Fruit fly (Drosophila melanogaster) whole organism, embryonic: Measurements from ENCODE around the gene Alp5.

Source experiments
- Aef1 ChIP-seq: fragments of 200-800 bp; sonication (Bioruptor generic); IDR thresholded peaks from 3 replicates; pipeline ENCODE4 v1.3.6; 2022; ENCODE audit warnings: missing biosample characterization, missing genetic modification characterization
- B-H2 ChIP-seq: fragments of 200-800 bp; sonication (Bioruptor generic); optimal IDR thresholded peaks from 2 replicates; lab custom pipeline; 2018; ENCODE audit warnings: missing biosample characterization, mild to moderate bottlenecking, missing genetic modification characterization
- Bgb ChIP-seq: fragments of 200-800 bp; sonication (Bioruptor generic); IDR thresholded peaks from 2 replicates; pipeline ENCODE4 v1.3.6; 2022; ENCODE audit warnings: missing biosample characterization, missing genetic modification characterization; ENCODE audit not compliant: partially characterized antibody
- C15 ChIP-seq: fragments of 200-800 bp; sonication (Bioruptor generic); IDR thresholded peaks from 3 replicates; pipeline ENCODE4 v1.3.6; 2022; ENCODE audit warnings: missing biosample characterization, missing genetic modification characterization
- CG10274 ChIP-seq: fragments of 200-800 bp; sonication (Bioruptor generic); optimal IDR thresholded peaks from 3 replicates; lab custom pipeline; 2017; ENCODE audit warnings: missing biosample characterization, mild to moderate bottlenecking, missing genetic modification characterization
- CG12744 ChIP-seq: fragments of 200-800 bp; sonication (Bioruptor generic); optimal IDR thresholded peaks from 2 replicates; lab custom pipeline; 2016; ENCODE audit warnings: missing biosample characterization, missing genetic modification characterization
- CG14710 ChIP-seq: fragments of 200-800 bp; sonication (Bioruptor generic); optimal IDR thresholded peaks from 3 replicates; lab custom pipeline; 2019; ENCODE audit warnings: missing biosample characterization, mild to moderate bottlenecking, missing genetic modification characterization, moderate library complexity
- CG1529 ChIP-seq: fragments of 200-800 bp; sonication (Bioruptor generic); optimal IDR thresholded peaks from 3 replicates; lab custom pipeline; 2018; ENCODE audit warnings: missing biosample characterization, missing genetic modification characterization
- CG16779 ChIP-seq: fragments of 200-800 bp; sonication (Bioruptor generic); IDR thresholded peaks from 2 replicates; pipeline ENCODE4 v1.3.6; 2022; ENCODE audit warnings: missing biosample characterization, missing genetic modification characterization
- CG17328 ChIP-seq: fragments of 200-800 bp; sonication (Bioruptor generic); IDR thresholded peaks from 2 replicates; pipeline ENCODE4 v1.3.6; 2022; ENCODE audit warnings: missing biosample characterization, missing genetic modification characterization
- CG17568 ChIP-seq: fragments of 200-800 bp; sonication (Bioruptor generic); optimal IDR thresholded peaks from 2 replicates; lab custom pipeline; 2018; ENCODE audit warnings: missing biosample characterization, mild to moderate bottlenecking, missing genetic modification characterization, moderate library complexity
- CG1832 ChIP-seq: fragments of 200-800 bp; sonication (Bioruptor generic); optimal IDR thresholded peaks from 2 replicates; lab custom pipeline; 2017; ENCODE audit warnings: missing biosample characterization, mild to moderate bottlenecking, missing genetic modification characterization, inconsistent platforms
- CG3163 ChIP-seq: fragments of 200-800 bp; sonication (Bioruptor generic); optimal IDR thresholded peaks from 3 replicates; lab custom pipeline; 2016; ENCODE audit warnings: missing biosample characterization, missing genetic modification characterization
- CG32532 ChIP-seq: fragments of 200-800 bp; sonication (Bioruptor generic); IDR thresholded peaks from 2 replicates; pipeline ENCODE4 v1.3.6; 2022; ENCODE audit warnings: missing biosample characterization, missing genetic modification characterization
- CG32767 ChIP-seq: fragments of 200-800 bp; sonication (Bioruptor generic); IDR thresholded peaks from 2 replicates; pipeline ENCODE4 v1.3.6; 2022; ENCODE audit warnings: missing biosample characterization, missing genetic modification characterization
- CG3281 ChIP-seq: fragments of 200-800 bp; sonication (Bioruptor generic); optimal IDR thresholded peaks from 3 replicates; lab custom pipeline; 2017; ENCODE audit warnings: missing biosample characterization, mild to moderate bottlenecking, missing genetic modification characterization
- CG7556 ChIP-seq: fragments of 200-800 bp; sonication (Bioruptor generic); optimal IDR thresholded peaks from 2 replicates; lab custom pipeline; 2017; ENCODE audit warnings: missing biosample characterization, mild to moderate bottlenecking, missing genetic modification characterization
- CG7928 ChIP-seq: fragments of 200-800 bp; sonication (Bioruptor generic); optimal IDR thresholded peaks from 2 replicates; lab custom pipeline; 2017; ENCODE audit warnings: missing biosample characterization, mild to moderate bottlenecking, missing genetic modification characterization
- CG8388 ChIP-seq: fragments of 200-800 bp; sonication (Bioruptor generic); optimal IDR thresholded peaks from 2 replicates; lab custom pipeline; 2019; ENCODE audit warnings: missing biosample characterization, mild to moderate bottlenecking, missing genetic modification characterization, moderate library complexity
- Dll ChIP-seq: fragments of 200-800 bp; sonication (Bioruptor generic); IDR thresholded peaks from 4 replicates; pipeline ENCODE4 v1.3.6; 2022; ENCODE audit warnings: missing biosample characterization, missing genetic modification characterization; ENCODE audit not compliant: partially characterized antibody
- Fer2 ChIP-seq: fragments of 200-800 bp; sonication (Bioruptor generic); optimal IDR thresholded peaks from 2 replicates; lab custom pipeline; 2018; ENCODE audit warnings: missing biosample characterization, mild to moderate bottlenecking, missing genetic modification characterization, moderate library complexity
- H2.0 ChIP-seq: fragments of 200-800 bp; sonication (Bioruptor generic); IDR thresholded peaks from 2 replicates; pipeline ENCODE4 v1.3.6; 2022; ENCODE audit warnings: missing biosample characterization, missing genetic modification characterization
- Hr39 ChIP-seq: fragments of >200 bp; optimal IDR thresholded peaks from 2 replicates; lab custom pipeline; 2017
- Kr ChIP-seq: fragments of 200-800 bp; sonication (Bioruptor generic); optimal IDR thresholded peaks from 2 replicates; lab custom pipeline; 2017; ENCODE audit warnings: missing biosample characterization, mild to moderate bottlenecking, missing genetic modification characterization
- Mes4 ChIP-seq: fragments of 200-800 bp; sonication (Bioruptor generic); optimal IDR thresholded peaks from 2 replicates; lab custom pipeline; 2016; ENCODE audit warnings: missing biosample characterization, missing genetic modification characterization
- PHDP ChIP-seq: fragments of 200-800 bp; sonication (Bioruptor generic); optimal IDR thresholded peaks from 3 replicates; lab custom pipeline; 2018; ENCODE audit warnings: missing biosample characterization, mild to moderate bottlenecking, missing genetic modification characterization, moderate library complexity
- Ravus ChIP-seq: fragments of 200-800 bp; sonication (Bioruptor generic); IDR thresholded peaks from 2 replicates; pipeline ENCODE4 v1.3.6; 2022; ENCODE audit warnings: missing biosample characterization, missing genetic modification characterization
- Scr ChIP-seq: fragments of 200-800 bp; sonication (Bioruptor generic); IDR thresholded peaks from 2 replicates; pipeline ENCODE4 v1.3.6; 2022; ENCODE audit warnings: missing biosample characterization, missing genetic modification characterization; ENCODE audit not compliant: partially characterized antibody
- Taf1 ChIP-seq: fragments of 200-800 bp; sonication (Bioruptor generic); IDR thresholded peaks from 2 replicates; pipeline ENCODE4 v1.3.6; 2022; ENCODE audit warnings: missing biosample characterization, missing genetic modification characterization
- Trl ChIP-seq, 3 experiments: fragments of >200 bp in 2 of 3; fragments of 200-800 bp in 1 of 3; sonication (Bioruptor generic) in 1 of 3; optimal IDR thresholded peaks; 2 replicates in 1 of 3; 3 replicates in 2 of 3; lab custom pipeline; 2016 to 2017; ENCODE audit warnings: missing biosample characterization in 1 of 3, missing genetic modification characterization in 1 of 3
- ase ChIP-seq: fragments of 200-800 bp; sonication (Bioruptor generic); IDR thresholded peaks from 3 replicates; pipeline ENCODE4 v1.3.6; 2022; ENCODE audit warnings: missing biosample characterization, missing genetic modification characterization
- croc ChIP-seq: fragments of 200-800 bp; sonication (Bioruptor generic); conservative IDR thresholded peaks from 3 replicates; pipeline ENCODE4 v1.3.6; 2022; ENCODE audit warnings: missing biosample characterization, missing genetic modification characterization
- dati ChIP-seq: fragments of 200-800 bp; sonication (Bioruptor generic); IDR thresholded peaks from 2 replicates; pipeline ENCODE4 v1.3.6; 2022; ENCODE audit warnings: missing biosample characterization, missing genetic modification characterization
- dm ChIP-seq: fragments of 200-800 bp; sonication (Bioruptor generic); optimal IDR thresholded peaks from 3 replicates; lab custom pipeline; 2016; ENCODE audit warnings: missing biosample characterization, missing genetic modification characterization
- fd64A ChIP-seq: fragments of 200-800 bp; sonication (Bioruptor generic); optimal IDR thresholded peaks from 3 replicates; lab custom pipeline; 2018; ENCODE audit warnings: missing biosample characterization, mild to moderate bottlenecking, missing genetic modification characterization
- gce ChIP-seq: fragments of 200-800 bp; sonication (Bioruptor generic); IDR thresholded peaks from 3 replicates; pipeline ENCODE4 v1.3.6; 2022; ENCODE audit warnings: missing biosample characterization, missing genetic modification characterization
- ham ChIP-seq: fragments of 200-800 bp; sonication (Bioruptor generic); IDR thresholded peaks from 2 replicates; pipeline ENCODE4 v1.3.6; 2022; ENCODE audit warnings: missing biosample characterization, missing genetic modification characterization
- kah ChIP-seq: fragments of 200-800 bp; sonication (Bioruptor generic); optimal IDR thresholded peaks from 2 replicates; lab custom pipeline; 2018; ENCODE audit warnings: missing biosample characterization, mild to moderate bottlenecking, missing genetic modification characterization
- odd ChIP-seq: fragments of 200-800 bp; sonication (Bioruptor generic); optimal IDR thresholded peaks from 2 replicates; lab custom pipeline; 2017; ENCODE audit warnings: missing biosample characterization, mild to moderate bottlenecking, missing genetic modification characterization
- psq ChIP-seq: fragments of 200-800 bp; sonication (Bioruptor generic); optimal IDR thresholded peaks from 2 replicates; lab custom pipeline; 2017; ENCODE audit warnings: missing biosample characterization, missing genetic modification characterization
- schlank ChIP-seq: fragments of 200-800 bp; sonication (Bioruptor generic); optimal IDR thresholded peaks from 2 replicates; lab custom pipeline; 2018; ENCODE audit warnings: missing biosample characterization, mild to moderate bottlenecking, missing genetic modification characterization
- sens ChIP-seq: fragments of 200-800 bp; sonication (Bioruptor generic); peaks from one replicate; lab custom pipeline; 2016; ENCODE audit warnings: missing biosample characterization, missing genetic modification characterization
- sima ChIP-seq: fragments of 200-800 bp; sonication (Bioruptor generic); optimal IDR thresholded peaks from 2 replicates; lab custom pipeline; 2016; ENCODE audit warnings: missing biosample characterization, missing genetic modification characterization
- slou ChIP-seq: fragments of 200-800 bp; sonication (Bioruptor generic); optimal IDR thresholded peaks from 3 replicates; lab custom pipeline; 2016; ENCODE audit warnings: missing biosample characterization, missing genetic modification characterization
- tgo ChIP-seq: fragments of 200-800 bp; sonication (Bioruptor generic); IDR thresholded peaks from 3 replicates; pipeline ENCODE4 v1.3.6; 2022; ENCODE audit warnings: missing biosample characterization, missing genetic modification characterization
- unc-4 ChIP-seq: fragments of 200-800 bp; sonication (Bioruptor generic); IDR thresholded peaks from 2 replicates; pipeline ENCODE4 v1.3.6; 2022; ENCODE audit warnings: missing biosample characterization, missing genetic modification characterization; ENCODE audit not compliant: partially characterized antibody
- vfl ChIP-seq: fragments of 200-800 bp; sonication (Bioruptor generic); optimal IDR thresholded peaks from 2 replicates; lab custom pipeline; 2016; ENCODE audit warnings: missing biosample characterization, missing genetic modification characterization
- zf30C ChIP-seq: fragments of 200-800 bp; sonication (Bioruptor generic); optimal IDR thresholded peaks from 3 replicates; lab custom pipeline; 2018; ENCODE audit warnings: missing biosample characterization, mild to moderate bottlenecking, missing genetic modification characterization

Alp5 gene

dm6 chr3R:20956875-20957874, 49.6 kb downstream of the Alp5 start (continued):
- TF ChIP-seq ham (GFP tag; lab: Robert Waterston, UW) (no peak), CG7928 (peak; percentile 58), dm (GFP tag; lab: Kevin White, UChicago) (peak; percentile 59), Scr (peak; percentile 44), H2.0 (GFP tag; lab: Robert Waterston, UW) (no peak), Fer2 (peak; percentile 74), Trl (optimal IDR thresholded peaks at IDR 0.05; lab: Kevin White, UChicago) (peak; percentile 84 to 94), Trl (GFP tag; optimal IDR thresholded peaks at IDR 0.05; lab: Kevin White, UChicago) (peak; percentile 52), CG32767 (GFP tag; lab: Robert Waterston, UW) (no peak), PHDP (tag; lab: Kevin White, UChicago) (peak; percentile 83), psq (GFP tag; lab: Kevin White, UChicago) (peak; percentile 67), tgo (GFP tag; lab: Robert Waterston, UW) (peak; percentile 73), fd64A (GFP tag; lab: Kevin White, UChicago) (peak; percentile 18), CG7556 (GFP tag; lab: Kevin White, UChicago) (peak; percentile 98), C15 (GFP tag; lab: Robert Waterston, UW) (0 out of 3 replicates have a peak, but pooled peaks have one; percentile 19), ase (GFP tag; lab: Robert Waterston, UW) (0 out of 3 replicates have a peak, but pooled peaks have one; percentile 20), dati (no peak), unc-4 (no peak), Hr39 (lab: Kevin White, UChicago) (no peak), schlank (peak; percentile 53), CG8388 (GFP tag; lab: Kevin White, UChicago) (peak; percentile 81), CG17568 (GFP tag; lab: Kevin White, UChicago) (peak; percentile 71), sima (GFP tag; lab: Kevin White, UChicago) (no peak), Kr (no peak), CG10274 (peak; percentile 82), Aef1 (GFP tag; lab: Robert Waterston, UW) (peak; percentile 59; the same call in 1 of the 3 replicates), B-H2 (GFP tag; lab: Kevin White, UChicago) (peak; percentile 75), CG1832 (GFP tag; lab: Kevin White, UChicago) (peak; percentile 48), CG3281 (peak; percentile 95), Mes4 (GFP tag; lab: Kevin White, UChicago) (peak; percentile 38), Dll (GFP tag; lab: Robert Waterston, UW) (no peak), CG12744 (GFP tag; lab: Kevin White, UChicago) (peak; percentile 68), CG17328 (GFP tag; lab: Robert Waterston, UW) (peak; percentile 12; the same call in 1 of the 2 replicates), odd (GFP tag; lab: Kevin White, UChicago) (peak; percentile 90), Taf1 (no peak), vfl (peak; percentile 74), slou (GFP tag; lab: Kevin White, UChicago) (peak; percentile 75), croc (GFP tag; lab: Robert Waterston, UW) (peak; percentile 38; the same call in 1 of the 3 replicates), CG1529 (GFP tag; lab: Kevin White, UChicago) (peak; percentile 82), kah (GFP tag; lab: Kevin White, UChicago) (peak; percentile 55), CG16779 (GFP tag; lab: Robert Waterston, UW) (peak; percentile 83; the same call in 1 of the 2 replicates), CG14710 (peak; percentile 84), Ravus (GFP tag; lab: Robert Waterston, UW) (no peak; the same call in 1 of the 2 replicates), sens (GFP tag; lab: Kevin White, UChicago) (peak; percentile 94), CG32532 (GFP tag; lab: Robert Waterston, UW) (peak; percentile 59), CG3163 (peak; percentile 37), gce (no peak), zf30C (GFP tag; lab: Kevin White, UChicago) (peak; percentile 84), Bgb (GFP tag; lab: Robert Waterston, UW) (peak; percentile 69)
